Fruit fly (Drosophila melanogaster): ENCODE data around the gene CG9173.

Gene CG9173

dm6 chr3L:1423371-1423770 is at the start of gene CG9173:
TSS of gene CG9173 (minus strand) at chr3L:1423471.
- TF ChIP-seq ttk (optimal IDR thresholded peaks at IDR 0.05) (no peak), insv (optimal IDR thresholded peaks at IDR 0.05) (no peak), h (optimal IDR thresholded peaks at IDR 0.05) (no peak)

DNA sequence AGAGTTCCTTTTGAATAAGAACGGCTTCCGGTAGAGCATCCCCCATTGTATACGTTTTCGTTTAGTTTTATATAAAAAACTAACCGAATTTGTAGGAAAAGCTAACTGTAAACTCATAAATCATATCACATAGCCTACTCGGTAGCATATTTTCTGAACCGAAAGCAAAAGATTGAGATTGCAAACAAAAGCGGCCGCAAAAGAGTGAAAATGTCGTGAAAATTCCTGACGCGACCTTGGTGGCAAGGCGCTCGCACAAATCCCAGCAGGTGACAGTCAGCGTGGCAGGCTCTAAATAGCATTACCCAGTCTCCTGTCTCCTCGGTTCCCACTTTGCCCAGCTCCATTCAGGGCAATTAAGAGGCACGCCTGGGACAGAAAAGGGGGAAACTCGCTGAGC is 48.7 kb upstream of the CG9173 start, which contains the start of gene Naa30B:
Gene Naa30B, minus strand, starts transcription at position 101 of the 400 bp plus-strand sequence.
- no peak for TF ChIP-seq Myc (optimal IDR thresholded peaks at IDR 0.05)
- TF ChIP-seq h (optimal IDR thresholded peaks at IDR 0.05): no peak
- no peak for TF ChIP-seq psq (optimal IDR thresholded peaks at IDR 0.05)
- TF ChIP-seq ttk (optimal IDR thresholded peaks at IDR 0.05): no peak
- no peak for TF ChIP-seq Sin3A (optimal IDR thresholded peaks at IDR 0.05)
- TF ChIP-seq insv (optimal IDR thresholded peaks at IDR 0.05): no peak

dm6 chr3L:1471037-1471436 is 47.8 kb upstream of the CG9173 start:
- no peak for TF ChIP-seq insv (optimal IDR thresholded peaks at IDR 0.05)
- TF ChIP-seq h (optimal IDR thresholded peaks at IDR 0.05): no peak
- no peak for TF ChIP-seq ttk (optimal IDR thresholded peaks at IDR 0.05)
- no peak for TF ChIP-seq Sin3A (optimal IDR thresholded peaks at IDR 0.05)
- TF ChIP-seq psq (optimal IDR thresholded peaks at IDR 0.05): no peak
- no peak for TF ChIP-seq Myc (optimal IDR thresholded peaks at IDR 0.05)

- TF ChIP-seq ttk (optimal IDR thresholded peaks at IDR 0.05) (no peak), h (optimal IDR thresholded peaks at IDR 0.05) (no peak), Sin3A (optimal IDR thresholded peaks at IDR 0.05) (no peak)
Measured at dm6 chr3L:1469241-1469640, 46.0 kb upstream of the CG9173 start.

DNA sequence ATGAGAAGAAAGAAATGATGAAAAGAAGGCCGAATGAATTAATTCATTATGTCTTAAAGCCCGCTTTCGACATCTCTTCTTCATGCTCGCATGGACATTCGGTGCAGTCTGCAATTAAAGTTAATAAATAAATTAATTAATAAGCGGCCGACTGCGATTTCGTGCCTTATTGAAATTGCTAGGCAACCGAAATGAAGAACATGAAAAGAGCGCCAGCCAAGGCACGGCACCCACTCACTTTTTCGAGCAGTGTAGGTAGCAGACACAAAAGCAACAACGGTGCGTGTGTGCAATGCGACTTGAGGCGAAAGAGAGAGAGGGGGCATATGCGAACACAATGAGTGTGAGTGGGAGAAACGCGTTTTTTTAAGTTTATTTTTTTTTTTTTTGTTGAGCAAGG is 41.2 kb upstream of the CG9173 start:
- TF ChIP-seq h (optimal IDR thresholded peaks at IDR 0.05): no peak
- no peak for TF ChIP-seq Sin3A (optimal IDR thresholded peaks at IDR 0.05)

DNA sequence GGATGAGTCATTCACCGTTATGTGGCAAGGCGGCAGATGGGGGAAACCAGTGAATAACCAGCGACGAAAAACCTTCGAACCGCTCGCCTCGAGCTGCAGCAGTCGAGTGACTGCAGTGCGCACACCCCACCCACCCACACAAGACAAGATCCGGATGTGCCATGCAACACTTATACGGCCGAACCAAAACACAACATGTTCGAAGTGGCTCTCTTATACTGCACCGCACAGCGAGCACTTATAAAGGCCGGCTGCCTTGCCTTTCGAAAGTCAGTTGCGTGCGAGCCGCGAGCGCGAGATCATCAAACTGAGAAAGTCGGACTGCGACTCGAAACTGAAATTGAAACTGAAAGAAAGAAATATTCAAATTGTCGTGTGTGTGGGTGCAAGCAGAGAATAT is 40.3 kb upstream of the CG9173 start, which contains the start of gene rho:
Gene rho, plus strand, starts transcription at position 265 of the 400 bp plus-strand sequence.
- no peak for TF ChIP-seq ttk (optimal IDR thresholded peaks at IDR 0.05)
- TF ChIP-seq h (optimal IDR thresholded peaks at IDR 0.05): no peak
- TF ChIP-seq Myc (optimal IDR thresholded peaks at IDR 0.05): no peak
- no peak for TF ChIP-seq insv (optimal IDR thresholded peaks at IDR 0.05)
- TF ChIP-seq Sin3A (optimal IDR thresholded peaks at IDR 0.05): no peak
- TF ChIP-seq psq (optimal IDR thresholded peaks at IDR 0.05): no peak

DNA sequence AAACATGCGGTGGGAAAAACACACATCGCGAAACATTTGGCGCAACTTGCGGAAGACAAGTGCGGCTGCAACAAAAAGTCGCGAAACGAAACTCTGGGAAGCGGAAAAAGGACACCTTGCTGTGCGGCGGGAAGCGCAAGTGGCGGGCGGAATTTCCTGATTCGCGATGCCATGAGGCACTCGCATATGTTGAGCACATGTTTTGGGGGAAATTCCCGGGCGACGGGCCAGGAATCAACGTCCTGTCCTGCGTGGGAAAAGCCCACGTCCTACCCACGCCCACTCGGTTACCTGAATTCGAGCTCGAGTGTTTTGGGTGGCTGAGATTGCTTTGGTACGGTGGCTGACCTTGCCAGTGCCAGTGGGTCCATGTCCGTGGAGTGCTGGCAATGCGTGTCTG is 38.6 kb upstream of the CG9173 start:
- TF ChIP-seq Myc (optimal IDR thresholded peaks at IDR 0.05) (no peak), Sin3A (optimal IDR thresholded peaks at IDR 0.05) (no peak), h (optimal IDR thresholded peaks at IDR 0.05) (no peak), psq (optimal IDR thresholded peaks at IDR 0.05) (no peak), ttk (optimal IDR thresholded peaks at IDR 0.05) (no peak), insv (optimal IDR thresholded peaks at IDR 0.05) (no peak)

- TF ChIP-seq h (optimal IDR thresholded peaks at IDR 0.05) (no peak), ttk (optimal IDR thresholded peaks at IDR 0.05) (no peak), insv (optimal IDR thresholded peaks at IDR 0.05) (no peak), Sin3A (optimal IDR thresholded peaks at IDR 0.05) (no peak), psq (optimal IDR thresholded peaks at IDR 0.05) (no peak), Myc (optimal IDR thresholded peaks at IDR 0.05) (no peak)
Measured at dm6 chr3L:1457998-1458728, 34.9 kb upstream of the CG9173 start.

DNA sequence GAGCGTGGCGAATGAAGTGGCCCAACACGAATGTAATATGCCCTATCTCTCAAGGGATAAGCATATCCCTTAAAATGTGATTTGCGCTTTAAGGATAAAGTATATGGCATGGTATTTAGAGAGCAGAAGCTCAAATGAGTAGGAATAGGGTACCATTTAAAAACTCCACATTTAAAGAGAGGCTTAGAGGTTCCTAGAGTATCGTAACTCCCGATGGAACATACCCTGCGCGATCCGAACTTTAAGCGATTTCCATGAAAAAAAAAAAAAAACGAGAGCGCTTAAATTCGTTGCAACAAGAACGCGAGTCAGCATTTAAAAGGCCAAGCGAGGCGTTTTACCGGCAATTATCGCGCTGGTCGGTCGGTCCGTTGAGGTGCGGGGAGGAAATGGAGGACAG is 34.0 kb upstream of the CG9173 start:
- TF ChIP-seq Myc (optimal IDR thresholded peaks at IDR 0.05): no peak
- no peak for TF ChIP-seq psq (optimal IDR thresholded peaks at IDR 0.05)
- no peak for TF ChIP-seq insv (optimal IDR thresholded peaks at IDR 0.05)
- TF ChIP-seq ttk (optimal IDR thresholded peaks at IDR 0.05): no peak

DNA sequence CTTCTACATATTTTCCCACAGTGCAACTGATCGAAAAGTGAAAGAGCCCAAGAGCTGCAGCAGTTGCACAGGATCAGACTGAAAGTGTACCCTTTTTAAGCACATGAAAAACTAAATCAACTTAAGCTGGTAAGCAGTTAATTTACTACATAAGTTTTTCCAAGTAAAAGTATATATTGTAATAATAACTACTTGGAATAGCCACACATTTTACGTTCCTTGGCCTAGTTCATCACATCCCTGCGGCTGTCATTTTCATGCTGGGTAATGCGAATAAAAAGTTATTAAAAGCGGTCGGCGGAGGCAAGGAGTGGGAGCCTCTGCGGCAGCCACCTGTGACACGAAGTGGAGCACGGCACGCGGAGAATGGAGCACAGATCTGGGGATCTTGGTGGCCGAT is 27.7 kb upstream of the CG9173 start:
- TF ChIP-seq Myc (optimal IDR thresholded peaks at IDR 0.05) (no peak), Sin3A (optimal IDR thresholded peaks at IDR 0.05) (no peak)

DNA sequence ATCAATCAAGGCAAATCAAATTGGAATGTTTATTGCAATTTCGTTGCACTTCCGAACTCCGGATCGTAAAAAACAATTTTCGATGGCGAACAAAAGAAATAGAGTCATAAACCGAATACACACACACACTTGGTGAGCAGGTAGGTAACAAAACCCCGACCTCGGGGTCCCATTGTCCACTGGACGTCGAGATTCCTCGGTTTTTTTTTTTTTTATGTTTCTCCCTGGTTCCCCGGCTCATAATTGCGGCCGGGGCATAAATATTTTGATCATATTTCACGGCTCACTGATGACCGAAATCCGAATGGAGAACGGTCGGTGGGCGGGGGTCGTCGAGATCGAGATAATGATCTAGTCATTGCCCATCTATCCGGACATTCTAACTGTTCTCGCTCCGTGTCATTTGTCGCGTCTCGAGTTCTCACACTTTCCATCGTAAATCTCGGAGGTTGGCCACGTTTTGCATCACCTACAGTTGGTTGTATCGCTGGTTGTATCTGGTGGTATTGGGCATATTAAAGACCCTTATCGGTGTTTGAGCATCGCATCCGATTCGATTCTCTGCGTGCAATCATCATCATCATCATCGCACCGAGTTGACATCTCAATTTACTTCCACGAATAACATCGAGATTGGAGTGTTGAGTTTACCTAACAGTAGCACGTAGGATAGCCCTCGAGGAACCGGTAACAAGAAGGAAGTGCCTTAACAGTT is 24.7 kb upstream of the CG9173 start:
- no peak for TF ChIP-seq insv (optimal IDR thresholded peaks at IDR 0.05)
- TF ChIP-seq Sin3A (optimal IDR thresholded peaks at IDR 0.05): no peak
- no peak for TF ChIP-seq Myc (optimal IDR thresholded peaks at IDR 0.05)
- TF ChIP-seq h (optimal IDR thresholded peaks at IDR 0.05): no peak
- no peak for TF ChIP-seq psq (optimal IDR thresholded peaks at IDR 0.05)
- TF ChIP-seq ttk (optimal IDR thresholded peaks at IDR 0.05): no peak

DNA sequence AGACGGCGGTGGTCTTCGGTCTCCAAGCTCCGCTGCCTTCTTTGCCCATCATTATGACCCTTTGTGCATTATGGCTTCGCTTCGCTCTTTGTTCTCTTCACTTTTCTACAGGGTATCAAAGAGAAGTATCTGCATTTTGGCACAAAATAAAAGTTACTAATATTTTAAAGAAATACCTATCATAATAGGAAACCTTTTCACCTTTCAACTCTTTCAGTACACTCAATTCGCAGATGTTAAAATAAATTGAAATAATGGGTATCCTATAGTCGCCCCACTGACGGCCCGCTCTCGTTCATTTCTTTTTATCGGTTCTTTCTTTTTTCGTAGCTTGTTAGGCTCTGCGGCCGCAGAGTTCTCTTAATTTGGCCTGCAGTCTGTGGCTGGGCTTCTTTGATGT is 19.6 kb upstream of the CG9173 start:
- no peak for TF ChIP-seq insv (optimal IDR thresholded peaks at IDR 0.05)
- TF ChIP-seq Myc (optimal IDR thresholded peaks at IDR 0.05): no peak
- no peak for TF ChIP-seq h (optimal IDR thresholded peaks at IDR 0.05)
- TF ChIP-seq psq (optimal IDR thresholded peaks at IDR 0.05): no peak
- TF ChIP-seq ttk (optimal IDR thresholded peaks at IDR 0.05): no peak
- TF ChIP-seq Sin3A (optimal IDR thresholded peaks at IDR 0.05): no peak

DNA sequence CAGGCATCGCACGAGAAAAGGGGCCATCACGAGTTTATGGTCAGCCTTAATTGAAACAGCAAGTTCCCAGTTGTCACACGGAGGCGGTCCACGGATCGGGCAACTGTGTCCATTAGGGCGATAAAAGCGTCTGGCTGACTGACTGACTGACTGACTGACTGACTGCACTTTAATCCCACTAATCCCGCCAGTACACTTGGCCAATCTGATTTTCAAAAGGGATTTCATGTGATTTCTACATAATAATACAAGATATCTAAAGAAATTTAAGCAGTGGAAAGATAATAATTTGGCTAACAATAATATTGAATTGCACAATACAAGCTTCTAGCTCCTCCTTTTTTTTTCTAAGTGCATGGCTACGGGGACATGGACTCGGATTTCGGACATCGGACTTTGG is 19.0 kb upstream of the CG9173 start:
- TF ChIP-seq ttk (optimal IDR thresholded peaks at IDR 0.05) (no peak), Sin3A (optimal IDR thresholded peaks at IDR 0.05) (no peak), h (optimal IDR thresholded peaks at IDR 0.05) (no peak), psq (optimal IDR thresholded peaks at IDR 0.05) (no peak), Myc (optimal IDR thresholded peaks at IDR 0.05) (no peak), insv (optimal IDR thresholded peaks at IDR 0.05) (no peak)
